Worm (Caenorhabditis elegans) whole organism, L2 larva: ENCODE results near the gene lgc-50.

Experiments
- R02D3.7 ChIP-seq: fragments of 150-350 bp; optimal IDR thresholded peaks from 2 replicates; lab custom pipeline; 2014; ENCODE audit warnings: missing biosample characterization, missing genetic modification characterization
- Y55F3AM.14 ChIP-seq: fragments of 200-800 bp; sonication (Bioruptor generic); optimal IDR thresholded peaks from 2 replicates; lab custom pipeline; 2018; ENCODE audit warnings: mild to moderate bottlenecking, missing genetic modification characterization, missing compliant biosample characterization
- blmp-1 ChIP-seq: sonication (generic microtip); optimal IDR thresholded peaks from 2 replicates; lab custom pipeline; 2017; ENCODE audit warnings: missing genetic modification characterization, mild to moderate bottlenecking, missing compliant biosample characterization, antibody characterized with exemption, moderate library complexity; ENCODE audit not compliant: insufficient read depth
- ceh-16 ChIP-seq: fragments of 150-350 bp; optimal IDR thresholded peaks from 2 replicates; lab custom pipeline; 2014; ENCODE audit warnings: missing biosample characterization, missing genetic modification characterization
- ceh-82 ChIP-seq: fragments of 150-350 bp; optimal IDR thresholded peaks from 2 replicates; lab custom pipeline; 2014; ENCODE audit warnings: missing biosample characterization, missing genetic modification characterization
- elt-3 ChIP-seq: sonication (generic microtip); optimal IDR thresholded peaks from 2 replicates; lab custom pipeline; 2017; ENCODE audit warnings: missing biosample characterization, missing genetic modification characterization
- fos-1 ChIP-seq: fragments of 150-350 bp; optimal IDR thresholded peaks from 2 replicates; lab custom pipeline; 2014; ENCODE audit warnings: missing biosample characterization, missing genetic modification characterization
- gmeb-1 ChIP-seq: fragments of 150-350 bp; optimal IDR thresholded peaks from 2 replicates; lab custom pipeline; 2014; ENCODE audit warnings: missing biosample characterization, missing genetic modification characterization
- lin-11 ChIP-seq: fragments of 150-350 bp; sonication (generic microtip); optimal IDR thresholded peaks from 2 replicates; lab custom pipeline; 2014; ENCODE audit warnings: missing biosample characterization, missing genetic modification characterization, inconsistent platforms, mixed read lengths
- lsy-2 ChIP-seq, 2 experiments: fragments of 150-350 bp in 1 of 2; sonication (generic microtip) in 1 of 2; optimal IDR thresholded peaks; 2 replicates each; lab custom pipeline; 2014 to 2017; ENCODE audit warnings: missing biosample characterization in 2 of 2, missing genetic modification characterization in 2 of 2
- mbf-1 ChIP-seq: sonication (generic microtip); optimal IDR thresholded peaks from 2 replicates; lab custom pipeline; 2017; ENCODE audit warnings: missing biosample characterization, missing genetic modification characterization
- nhr-10 ChIP-seq: sonication (generic microtip); optimal IDR thresholded peaks from 2 replicates; lab custom pipeline; 2017; ENCODE audit warnings: missing biosample characterization, missing genetic modification characterization
- nhr-11 ChIP-seq: fragments of 150-350 bp; optimal IDR thresholded peaks from 2 replicates; lab custom pipeline; 2014; ENCODE audit warnings: missing biosample characterization, missing genetic modification characterization
- nhr-12 ChIP-seq: fragments of 150-350 bp; optimal IDR thresholded peaks from 2 replicates; lab custom pipeline; 2014; ENCODE audit warnings: missing biosample characterization, missing genetic modification characterization
- nhr-21 ChIP-seq: fragments of 150-350 bp; optimal IDR thresholded peaks from 2 replicates; lab custom pipeline; 2014; ENCODE audit warnings: missing biosample characterization, missing genetic modification characterization
- nhr-23 ChIP-seq: fragments of 150-350 bp; optimal IDR thresholded peaks from 2 replicates; lab custom pipeline; 2014; ENCODE audit warnings: missing biosample characterization, missing genetic modification reagents, missing genetic modification characterization
- nhr-237 ChIP-seq: fragments of 150-350 bp; optimal IDR thresholded peaks from 2 replicates; lab custom pipeline; 2014; ENCODE audit warnings: missing biosample characterization, missing genetic modification characterization
- skn-1 ChIP-seq: sonication (generic microtip); optimal IDR thresholded peaks from 2 replicates; lab custom pipeline; 2017; ENCODE audit warnings: missing biosample characterization, missing genetic modification characterization
- sma-3 ChIP-seq: sonication (generic microtip); optimal IDR thresholded peaks from 2 replicates; lab custom pipeline; 2016; ENCODE audit warnings: missing genetic modification reagents, missing genetic modification characterization, missing compliant biosample characterization
- ztf-4 ChIP-seq: fragments of 150-350 bp; optimal IDR thresholded peaks from 2 replicates; lab custom pipeline; 2014; ENCODE audit warnings: missing biosample characterization, missing genetic modification characterization

lgc-50 gene

DNA sequence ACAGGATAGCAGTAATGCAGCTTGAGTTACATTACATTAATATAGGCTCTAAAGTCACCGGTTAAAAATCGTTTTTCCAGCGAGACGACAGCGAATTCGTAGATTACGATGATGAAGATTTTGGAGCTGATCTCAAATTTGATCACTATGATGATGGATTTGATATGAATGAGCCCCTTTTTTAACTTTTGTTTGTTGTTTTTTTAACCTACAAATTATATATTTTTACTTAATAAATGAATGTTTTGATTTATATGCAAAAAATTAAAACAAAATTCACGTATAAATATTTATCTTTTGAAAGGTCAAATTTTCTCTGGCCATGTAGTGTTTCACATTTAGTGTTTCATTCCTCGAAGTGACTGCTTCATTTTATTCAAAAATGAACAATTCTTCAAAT lies 51.9 kb downstream of the lgc-50 start, which contains the start of gene F08F8.6:
Gene F08F8.6 (plus strand): TSS at position 301 of the 400 bp plus-strand sequence.
- TF ChIP-seq R02D3.7 (tag; lab: Kevin White, UChicago): no peak
- TF ChIP-seq Y55F3AM.14 (GFP tag; lab: Kevin White, UChicago): no peak
- TF ChIP-seq ceh-82: no peak
- TF ChIP-seq nhr-10 (tag; lab: Kevin White, UChicago): no peak
- no peak for TF ChIP-seq gmeb-1 (tag; lab: Kevin White, UChicago)
- no peak for TF ChIP-seq nhr-11 (tag; lab: Kevin White, UChicago)
- TF ChIP-seq fos-1 (tag; lab: Kevin White, UChicago): no peak
- TF ChIP-seq ceh-16 (tag; lab: Kevin White, UChicago): no peak
- TF ChIP-seq elt-3: no peak
- no peak for TF ChIP-seq sma-3 (GFP tag; lab: Kevin White, UChicago)
- no peak for TF ChIP-seq ztf-4
- no peak for TF ChIP-seq lin-11 (tag; lab: Kevin White, UChicago)
- TF ChIP-seq nhr-21 (tag; lab: Kevin White, UChicago): no peak
- TF ChIP-seq blmp-1: no peak
- TF ChIP-seq skn-1 (tag; lab: Kevin White, UChicago): no peak
- TF ChIP-seq lsy-2 (tag; optimal IDR thresholded peaks at IDR 0.05; lab: Kevin White, UChicago): no peak
- no peak for TF ChIP-seq nhr-23 (tag; lab: Kevin White, UChicago)
- TF ChIP-seq nhr-237 (tag; lab: Kevin White, UChicago): no peak
- TF ChIP-seq nhr-12 (tag; lab: Kevin White, UChicago): no peak
- no peak for TF ChIP-seq mbf-1
